Fruit fly (Drosophila melanogaster) whole organism, embryonic: ENCODE results near the gene Mbs.

Experiments used
- BEAF-32 ChIP-seq: fragments of 200-800 bp; sonication (Bioruptor generic); optimal IDR thresholded peaks from 3 replicates; lab custom pipeline; 2017; ENCODE audit warnings: missing biosample characterization, missing genetic modification characterization, mild to moderate bottlenecking, moderate library complexity, missing genetic modification reagents
- Bdp1 ChIP-seq: fragments of 200-800 bp; sonication (Bioruptor generic); optimal IDR thresholded peaks from 3 replicates; lab custom pipeline; 2016; ENCODE audit warnings: missing biosample characterization, missing genetic modification characterization
- CG11398 ChIP-seq: fragments of 200-800 bp; sonication (Bioruptor generic); optimal IDR thresholded peaks from 2 replicates; lab custom pipeline; 2016; ENCODE audit warnings: missing biosample characterization, missing genetic modification characterization
- CG12769 ChIP-seq: fragments of 200-800 bp; sonication (Bioruptor generic); optimal IDR thresholded peaks from 2 replicates; lab custom pipeline; 2019; ENCODE audit warnings: missing biosample characterization, mild to moderate bottlenecking, missing genetic modification characterization, moderate library complexity
- CG13624 ChIP-seq: fragments of 200-800 bp; sonication (Bioruptor generic); optimal IDR thresholded peaks from 2 replicates; lab custom pipeline; 2016; ENCODE audit warnings: missing biosample characterization, missing genetic modification characterization
- CG17186 ChIP-seq: fragments of 200-800 bp; sonication (Bioruptor generic); optimal IDR thresholded peaks from 3 replicates; lab custom pipeline; 2017; ENCODE audit warnings: missing biosample characterization, missing genetic modification reagents, missing genetic modification characterization
- CG17385 ChIP-seq: fragments of 200-800 bp; sonication (Bioruptor generic); optimal IDR thresholded peaks from 3 replicates; lab custom pipeline; 2018; ENCODE audit warnings: missing biosample characterization, mild to moderate bottlenecking, missing genetic modification characterization
- CG18619 ChIP-seq: fragments of 200-800 bp; sonication (Bioruptor generic); optimal IDR thresholded peaks from 3 replicates; lab custom pipeline; 2017; ENCODE audit warnings: missing biosample characterization, mild to moderate bottlenecking, missing genetic modification characterization
- CG18764 ChIP-seq: fragments of 200-800 bp; sonication (Bioruptor generic); optimal IDR thresholded peaks from 3 replicates; lab custom pipeline; 2016; ENCODE audit warnings: missing biosample characterization, missing genetic modification characterization
- CG2129 ChIP-seq: fragments of 200-800 bp; sonication (Bioruptor generic); IDR thresholded peaks from 2 replicates; pipeline ENCODE4 v1.3.6; 2022; ENCODE audit warnings: missing biosample characterization, missing genetic modification characterization; ENCODE audit not compliant: partially characterized antibody
- CG3163 ChIP-seq: fragments of 200-800 bp; sonication (Bioruptor generic); optimal IDR thresholded peaks from 3 replicates; lab custom pipeline; 2016; ENCODE audit warnings: missing biosample characterization, missing genetic modification characterization
- CG32767 ChIP-seq: fragments of 200-800 bp; sonication (Bioruptor generic); IDR thresholded peaks from 2 replicates; pipeline ENCODE4 v1.3.6; 2022; ENCODE audit warnings: missing biosample characterization, missing genetic modification characterization
- CG3281 ChIP-seq: fragments of 200-800 bp; sonication (Bioruptor generic); optimal IDR thresholded peaks from 3 replicates; lab custom pipeline; 2017; ENCODE audit warnings: missing biosample characterization, mild to moderate bottlenecking, missing genetic modification characterization
- CG3838 ChIP-seq: fragments of 200-800 bp; sonication (Bioruptor generic); optimal IDR thresholded peaks from 3 replicates; lab custom pipeline; 2016; ENCODE audit warnings: missing biosample characterization, missing genetic modification characterization
- CG7987 ChIP-seq: fragments of 200-800 bp; sonication (Bioruptor generic); optimal IDR thresholded peaks from 2 replicates; lab custom pipeline; 2018; ENCODE audit warnings: missing biosample characterization, mild to moderate bottlenecking, missing genetic modification characterization, moderate library complexity
- CG8089 ChIP-seq: fragments of 200-800 bp; sonication (Bioruptor generic); optimal IDR thresholded peaks from 3 replicates; lab custom pipeline; 2016; ENCODE audit warnings: missing biosample characterization, missing genetic modification characterization
- CG9727 ChIP-seq: fragments of 200-800 bp; sonication (Bioruptor generic); optimal IDR thresholded peaks from 3 replicates; lab custom pipeline; 2017; ENCODE audit warnings: missing biosample characterization, mild to moderate bottlenecking, missing genetic modification characterization
- CG9932 ChIP-seq: fragments of 200-800 bp; sonication (Bioruptor generic); IDR thresholded peaks from 2 replicates; pipeline ENCODE4 v1.3.6; 2022; ENCODE audit warnings: missing biosample characterization, missing genetic modification characterization
- CrebB ChIP-seq: fragments of 200-800 bp; sonication (Bioruptor generic); optimal IDR thresholded peaks from 3 replicates; lab custom pipeline; 2018; ENCODE audit warnings: missing biosample characterization, mild to moderate bottlenecking, missing genetic modification characterization
- Drgx ChIP-seq: fragments of 200-800 bp; sonication (Bioruptor generic); IDR thresholded peaks from 2 replicates; pipeline ENCODE4 v1.3.6; 2022; ENCODE audit warnings: missing biosample characterization, missing genetic modification characterization
- Ets97D ChIP-seq: fragments of 200-800 bp; sonication (Bioruptor generic); optimal IDR thresholded peaks from 3 replicates; lab custom pipeline; 2016; ENCODE audit warnings: missing biosample characterization, missing genetic modification characterization
- GATAe ChIP-seq: fragments of 200-800 bp; sonication (Bioruptor generic); conservative IDR thresholded peaks from 2 replicates; pipeline ENCODE4 v1.3.6; 2022; ENCODE audit warnings: missing biosample characterization, missing genetic modification characterization
- HmgD ChIP-seq: fragments of 200-800 bp; sonication (Bioruptor generic); optimal IDR thresholded peaks from 3 replicates; lab custom pipeline; 2016; ENCODE audit warnings: missing biosample characterization, missing genetic modification characterization
- Hr3 ChIP-seq: fragments of 200-800 bp; sonication (Bioruptor generic); optimal IDR thresholded peaks from 3 replicates; lab custom pipeline; 2016; ENCODE audit warnings: missing biosample characterization, missing genetic modification characterization
- Lpt ChIP-seq: fragments of >200 bp; optimal IDR thresholded peaks from 2 replicates; lab custom pipeline; 2018; ENCODE audit warnings: missing biosample characterization, missing genetic modification characterization
- Neu2 ChIP-seq: fragments of 200-800 bp; sonication (Bioruptor generic); optimal IDR thresholded peaks from 3 replicates; lab custom pipeline; 2016; ENCODE audit warnings: missing biosample characterization, missing genetic modification characterization, borderline replicate concordance
- Poxn ChIP-seq: fragments of 200-800 bp; sonication (Bioruptor generic); IDR thresholded peaks from 2 replicates; pipeline ENCODE4 v1.3.6; 2022; ENCODE audit warnings: missing biosample characterization, missing genetic modification characterization
- ap ChIP-seq: fragments of 200-800 bp; sonication (Bioruptor generic); IDR thresholded peaks from 2 replicates; pipeline ENCODE4 v1.3.6; 2022; ENCODE audit warnings: missing biosample characterization, missing genetic modification characterization
- bbx ChIP-seq: fragments of 200-800 bp; sonication (Bioruptor generic); IDR thresholded peaks from 2 replicates; pipeline ENCODE4 v1.3.6; 2022; ENCODE audit warnings: missing biosample characterization, missing genetic modification characterization; ENCODE audit not compliant: partially characterized antibody
- da ChIP-seq: fragments of 200-800 bp; sonication (Bioruptor generic); optimal IDR thresholded peaks from 2 replicates; lab custom pipeline; 2016; ENCODE audit warnings: missing biosample characterization, missing genetic modification characterization
- dmrt11E ChIP-seq: fragments of 200-800 bp; sonication (Bioruptor generic); optimal IDR thresholded peaks from 3 replicates; lab custom pipeline; 2018; ENCODE audit warnings: missing biosample characterization, mild to moderate bottlenecking, missing genetic modification characterization, moderate library complexity
- en ChIP-seq: fragments of 200-800 bp; sonication (Bioruptor generic); optimal IDR thresholded peaks from 2 replicates; lab custom pipeline; 2016; ENCODE audit warnings: missing biosample characterization, missing genetic modification characterization
- eyg ChIP-seq: fragments of 200-800 bp; sonication (Bioruptor generic); optimal IDR thresholded peaks from 3 replicates; lab custom pipeline; 2016; ENCODE audit warnings: missing biosample characterization, missing genetic modification characterization
- gce ChIP-seq: fragments of 200-800 bp; sonication (Bioruptor generic); IDR thresholded peaks from 3 replicates; pipeline ENCODE4 v1.3.6; 2022; ENCODE audit warnings: missing biosample characterization, missing genetic modification characterization
- gt ChIP-seq: fragments of 200-800 bp; sonication (Bioruptor generic); IDR thresholded peaks from 2 replicates; pipeline ENCODE4 v1.3.6; 2022; ENCODE audit warnings: missing biosample characterization, missing genetic modification characterization
- her ChIP-seq: fragments of 200-800 bp; sonication (Bioruptor generic); optimal IDR thresholded peaks from 2 replicates; lab custom pipeline; 2016; ENCODE audit warnings: missing biosample characterization, missing genetic modification characterization
- insv ChIP-seq, 2 experiments: fragments of 200-800 bp; sonication (Bioruptor generic); optimal IDR thresholded peaks; 3 replicates each; lab custom pipeline; 2016 to 2018; ENCODE audit warnings: missing biosample characterization in 2 of 2, missing genetic modification characterization in 2 of 2
- lbe ChIP-seq: fragments of 200-800 bp; sonication (Bioruptor generic); optimal IDR thresholded peaks from 2 replicates; lab custom pipeline; 2016; ENCODE audit warnings: missing biosample characterization, mild to moderate bottlenecking, missing genetic modification characterization
- otp ChIP-seq: fragments of 200-800 bp; sonication (Bioruptor generic); IDR thresholded peaks from 3 replicates; pipeline ENCODE4, ENCODE4 v1.3.6; 2022; ENCODE audit warnings: missing biosample characterization, missing genetic modification characterization
- p53 ChIP-seq: fragments of 200-800 bp; sonication (Bioruptor generic); optimal IDR thresholded peaks from 2 replicates; lab custom pipeline; 2016; ENCODE audit warnings: missing biosample characterization, missing genetic modification characterization
- ro ChIP-seq: fragments of 200-800 bp; sonication (Bioruptor generic); IDR thresholded peaks from 2 replicates; pipeline ENCODE4 v1.3.6; 2022; ENCODE audit warnings: missing biosample characterization, missing genetic modification characterization
- salm ChIP-seq: fragments of 200-800 bp; sonication (Bioruptor generic); optimal IDR thresholded peaks from 2 replicates; lab custom pipeline; 2018; ENCODE audit warnings: missing biosample characterization, mild to moderate bottlenecking, missing genetic modification characterization
- shn ChIP-seq: fragments of 200-800 bp; sonication (Bioruptor generic); optimal IDR thresholded peaks from 3 replicates; lab custom pipeline; 2016; ENCODE audit warnings: missing biosample characterization, missing genetic modification characterization
- sima ChIP-seq: fragments of 200-800 bp; sonication (Bioruptor generic); optimal IDR thresholded peaks from 2 replicates; lab custom pipeline; 2016; ENCODE audit warnings: missing biosample characterization, missing genetic modification characterization
- so ChIP-seq: fragments of 200-800 bp; sonication (Bioruptor generic); IDR thresholded peaks from 3 replicates; pipeline ENCODE4 v1.3.6; 2022; ENCODE audit warnings: missing biosample characterization, missing genetic modification characterization
- sr ChIP-seq: fragments of 200-800 bp; sonication (Bioruptor generic); IDR thresholded peaks from 3 replicates; pipeline ENCODE4 v1.3.6; 2022; ENCODE audit warnings: missing biosample characterization, missing genetic modification characterization
- tna ChIP-seq: fragments of 200-800 bp; sonication (Bioruptor generic); IDR thresholded peaks from 2 replicates; pipeline ENCODE4 v1.3.6; 2022; ENCODE audit warnings: missing biosample characterization, missing genetic modification characterization; ENCODE audit not compliant: partially characterized antibody
- vfl ChIP-seq: fragments of 200-800 bp; sonication (Bioruptor generic); optimal IDR thresholded peaks from 2 replicates; lab custom pipeline; 2016; ENCODE audit warnings: missing biosample characterization, missing genetic modification characterization
- vvl ChIP-seq: fragments of 200-800 bp; sonication (Bioruptor generic); IDR thresholded peaks from 2 replicates; pipeline ENCODE4 v1.3.6; 2022; ENCODE audit warnings: missing biosample characterization, missing genetic modification characterization
- zen ChIP-seq: fragments of 200-800 bp; sonication (Bioruptor generic); optimal IDR thresholded peaks from 3 replicates; lab custom pipeline; 2018; ENCODE audit warnings: missing biosample characterization, mild to moderate bottlenecking, missing genetic modification characterization, moderate library complexity
- zen2 ChIP-seq: fragments of 200-800 bp; sonication (Bioruptor generic); IDR thresholded peaks from 3 replicates; pipeline ENCODE4 v1.3.6; 2022; ENCODE audit warnings: missing biosample characterization, missing genetic modification characterization; ENCODE audit not compliant: partially characterized antibody

The Mbs gene

dm6 chr3L:16105528-16105927 lies 53.8 kb downstream of the Mbs start, which contains the start of the genes IntS9 and CG43295 (continued):
- TF ChIP-seq CG13624 (GFP tag; lab: Kevin White, UChicago) (peak; percentile 77), gce (GFP tag; lab: Robert Waterston, UW) (peak; percentile 83), tna (GFP tag; lab: Robert Waterston, UW) (no peak), salm (tag; lab: Kevin White, UChicago) (no peak), Poxn (0 out of 2 replicates have a peak, but pooled peaks have one; percentile 8), CG9727 (peak; percentile 78), CrebB (peak; percentile 64), da (GFP tag; lab: Kevin White, UChicago) (peak; percentile 48), CG8089 (GFP tag; lab: Kevin White, UChicago) (peak; percentile 84), CG17385 (GFP tag; lab: Kevin White, UChicago) (peak; percentile 69), Drgx (GFP tag; lab: Robert Waterston, UW) (peak; percentile 84), insv (GFP tag; optimal IDR thresholded peaks at IDR 0.05; lab: Kevin White, UChicago) (no peak), zen (tag; lab: Kevin White, UChicago) (peak; percentile 86), CG3281 (GFP tag; lab: Kevin White, UChicago) (peak; percentile 72), CG2129 (GFP tag; lab: Robert Waterston, UW) (no peak), shn (GFP tag; lab: Kevin White, UChicago) (peak; percentile 88), CG7987 (GFP tag; lab: Kevin White, UChicago) (peak; percentile 56), ro (GFP tag; lab: Robert Waterston, UW) (no peak), CG3838 (GFP tag; lab: Kevin White, UChicago) (peak; percentile 33), her (GFP tag; lab: Kevin White, UChicago) (peak; percentile 77), Ets97D (GFP tag; lab: Kevin White, UChicago) (peak; percentile 71), sima (peak; percentile 25), lbe (GFP tag; lab: Kevin White, UChicago) (peak; percentile 77), CG32767 (GFP tag; lab: Robert Waterston, UW) (peak; percentile 81), CG17186 (GFP tag; lab: Kevin White, UChicago) (peak; percentile 54), vfl (GFP tag; lab: Kevin White, UChicago) (peak; percentile 79), bbx (GFP tag; lab: Robert Waterston, UW) (no peak), dmrt11E (tag; lab: Kevin White, UChicago) (peak; percentile 82), Hr3 (GFP tag; lab: Kevin White, UChicago) (peak; percentile 83), vvl (GFP tag; lab: Robert Waterston, UW) (peak; percentile 93), ap (GFP tag; lab: Robert Waterston, UW) (peak; percentile 79), zen2 (GFP tag; lab: Robert Waterston, UW) (no peak), so (peak; percentile 69; the same call in 2 of the 3 replicates), CG11398 (GFP tag; lab: Kevin White, UChicago) (peak; percentile 81), en (GFP tag; lab: Kevin White, UChicago) (peak; percentile 59), Neu2 (GFP tag; lab: Kevin White, UChicago) (peak; percentile 74), Lpt (GFP tag; lab: Kevin White, UChicago) (no peak), GATAe (peak; percentile 46), Bdp1 (peak; percentile 80), gt (GFP tag; lab: Robert Waterston, UW) (peak; percentile 45), p53 (GFP tag; lab: Kevin White, UChicago) (no peak), CG3163 (GFP tag; lab: Kevin White, UChicago) (peak; percentile 73), CG12769 (tag; lab: Kevin White, UChicago) (no peak), eyg (GFP tag; lab: Kevin White, UChicago) (peak; percentile 46), CG18619 (GFP tag; lab: Kevin White, UChicago) (peak; percentile 41), BEAF-32 (GFP tag; lab: Kevin White, UChicago) (peak; percentile 25), HmgD (GFP tag; lab: Kevin White, UChicago) (peak; percentile 39), otp (GFP tag; lab: Robert Waterston, UW) (peak; percentile 84), sr (GFP tag; lab: Robert Waterston, UW) (no peak; the same call in 2 of the 3 replicates), CG18764 (GFP tag; lab: Kevin White, UChicago) (peak; percentile 82), CG9932 (GFP tag; lab: Robert Waterston, UW) (peak; percentile 79)
